Fruit fly (Drosophila melanogaster) whole organism, embryonic: ENCODE data around the gene frm.

Experiments
- Bgb ChIP-seq: fragments of 200-800 bp; sonication (Bioruptor generic); IDR thresholded peaks from 2 replicates; pipeline ENCODE4 v1.3.6; 2022; ENCODE audit warnings: missing biosample characterization, missing genetic modification characterization; ENCODE audit not compliant: partially characterized antibody
- CG11093 ChIP-seq: fragments of 200-800 bp; sonication (Bioruptor generic); IDR thresholded peaks from 3 replicates; pipeline ENCODE4 v1.3.6; 2022; ENCODE audit warnings: missing biosample characterization, missing genetic modification characterization
- CG11398 ChIP-seq: fragments of 200-800 bp; sonication (Bioruptor generic); optimal IDR thresholded peaks from 2 replicates; lab custom pipeline; 2016; ENCODE audit warnings: missing biosample characterization, missing genetic modification characterization
- CG11696 ChIP-seq: fragments of 200-800 bp; sonication (Bioruptor generic); IDR thresholded peaks from 2 replicates; pipeline ENCODE4 v1.3.6; 2022; ENCODE audit warnings: missing biosample characterization, missing genetic modification characterization
- CG12236 ChIP-seq: fragments of 200-800 bp; sonication (Bioruptor generic); optimal IDR thresholded peaks from 2 replicates; lab custom pipeline; 2016; ENCODE audit warnings: missing biosample characterization, missing genetic modification characterization
- CG12769 ChIP-seq: fragments of 200-800 bp; sonication (Bioruptor generic); optimal IDR thresholded peaks from 2 replicates; lab custom pipeline; 2019; ENCODE audit warnings: missing biosample characterization, mild to moderate bottlenecking, missing genetic modification characterization, moderate library complexity
- CG13775 ChIP-seq: fragments of 200-800 bp; sonication (Bioruptor generic); optimal IDR thresholded peaks from 3 replicates; lab custom pipeline; 2017; ENCODE audit warnings: missing biosample characterization, mild to moderate bottlenecking, missing genetic modification characterization
- CG1529 ChIP-seq: fragments of 200-800 bp; sonication (Bioruptor generic); optimal IDR thresholded peaks from 3 replicates; lab custom pipeline; 2018; ENCODE audit warnings: missing biosample characterization, missing genetic modification characterization
- CG15696 ChIP-seq: fragments of 200-800 bp; sonication (Bioruptor generic); optimal IDR thresholded peaks from 2 replicates; lab custom pipeline; 2019; ENCODE audit warnings: missing biosample characterization, mild to moderate bottlenecking, missing genetic modification characterization, moderate library complexity
- CG17359 ChIP-seq: fragments of 200-800 bp; sonication (Bioruptor generic); optimal IDR thresholded peaks from 3 replicates; lab custom pipeline; 2018; ENCODE audit warnings: missing biosample characterization, mild to moderate bottlenecking, missing genetic modification characterization, moderate library complexity
- CG1832 ChIP-seq: fragments of 200-800 bp; sonication (Bioruptor generic); optimal IDR thresholded peaks from 2 replicates; lab custom pipeline; 2017; ENCODE audit warnings: missing biosample characterization, mild to moderate bottlenecking, missing genetic modification characterization, inconsistent platforms
- CG2712 ChIP-seq: fragments of 200-800 bp; optimal IDR thresholded peaks from 3 replicates; lab custom pipeline; 2019; ENCODE audit warnings: missing biosample characterization, mild to moderate bottlenecking, missing genetic modification characterization, moderate library complexity
- CG4282 ChIP-seq: fragments of 200-800 bp; sonication (Bioruptor generic); optimal IDR thresholded peaks from 2 replicates; lab custom pipeline; 2016; ENCODE audit warnings: missing biosample characterization, missing genetic modification characterization
- CG4730 ChIP-seq: fragments of 200-800 bp; sonication (Bioruptor generic); IDR thresholded peaks from 2 replicates; pipeline ENCODE4 v1.3.6; 2022; ENCODE audit warnings: missing biosample characterization, missing genetic modification characterization
- CG6854 ChIP-seq: fragments of 200-800 bp; sonication (Bioruptor generic); optimal IDR thresholded peaks from 3 replicates; lab custom pipeline; 2017; ENCODE audit warnings: missing biosample characterization, mild to moderate bottlenecking, missing genetic modification characterization
- CG8388 ChIP-seq: fragments of 200-800 bp; sonication (Bioruptor generic); optimal IDR thresholded peaks from 2 replicates; lab custom pipeline; 2019; ENCODE audit warnings: missing biosample characterization, mild to moderate bottlenecking, missing genetic modification characterization, moderate library complexity
- CG8478 ChIP-seq: fragments of >200 bp; optimal IDR thresholded peaks from 2 replicates; lab custom pipeline; 2018
- Chrac-16 ChIP-seq: fragments of 200-800 bp; sonication (Bioruptor generic); optimal IDR thresholded peaks from 3 replicates; lab custom pipeline; 2016; ENCODE audit warnings: missing biosample characterization, missing genetic modification characterization
- Hmx ChIP-seq: fragments of 200-800 bp; sonication (Bioruptor generic); optimal IDR thresholded peaks from 2 replicates; lab custom pipeline; 2016; ENCODE audit warnings: missing biosample characterization, missing genetic modification characterization
- Lpt ChIP-seq: fragments of >200 bp; optimal IDR thresholded peaks from 2 replicates; lab custom pipeline; 2018; ENCODE audit warnings: missing biosample characterization, missing genetic modification characterization
- Opbp ChIP-seq: fragments of 200-800 bp; sonication (Bioruptor generic); IDR thresholded peaks from 3 replicates; pipeline ENCODE4 v1.3.6; 2022; ENCODE audit warnings: missing biosample characterization, missing genetic modification characterization; ENCODE audit not compliant: partially characterized antibody
- Poxn ChIP-seq: fragments of 200-800 bp; sonication (Bioruptor generic); IDR thresholded peaks from 2 replicates; pipeline ENCODE4 v1.3.6; 2022; ENCODE audit warnings: missing biosample characterization, missing genetic modification characterization
- Vsx1 ChIP-seq: fragments of 200-800 bp; sonication (Bioruptor generic); optimal IDR thresholded peaks from 2 replicates; lab custom pipeline; 2017; ENCODE audit warnings: missing biosample characterization, mild to moderate bottlenecking, missing genetic modification characterization, missing genetic modification reagents
- amos ChIP-seq: fragments of 200-800 bp; sonication (Bioruptor generic); IDR thresholded peaks from 2 replicates; pipeline ENCODE4 v1.3.6; 2022; ENCODE audit warnings: missing biosample characterization, missing genetic modification characterization; ENCODE audit not compliant: partially characterized antibody
- ara ChIP-seq: fragments of 200-800 bp; sonication (Bioruptor generic); IDR thresholded peaks from 2 replicates; pipeline ENCODE4 v1.3.6; 2022; ENCODE audit warnings: missing biosample characterization, missing genetic modification characterization
- ash1 ChIP-seq: fragments of 200-800 bp; sonication (Bioruptor generic); optimal IDR thresholded peaks from 2 replicates; lab custom pipeline; 2018; ENCODE audit warnings: missing biosample characterization, mild to moderate bottlenecking, missing genetic modification characterization
- ato ChIP-seq: fragments of 200-800 bp; sonication (Bioruptor generic); IDR thresholded peaks from 2 replicates; pipeline ENCODE4 v1.3.6; 2022; ENCODE audit warnings: missing biosample characterization, missing genetic modification characterization; ENCODE audit not compliant: partially characterized antibody
- btn ChIP-seq: fragments of 200-800 bp; sonication (Bioruptor generic); optimal IDR thresholded peaks from 2 replicates; lab custom pipeline; 2016; ENCODE audit warnings: missing biosample characterization, missing genetic modification characterization
- cas ChIP-seq: fragments of 200-800 bp; sonication (Bioruptor generic); IDR thresholded peaks from 2 replicates; pipeline ENCODE4 v1.3.6; 2022; ENCODE audit warnings: missing biosample characterization, missing genetic modification characterization
- cg ChIP-seq: fragments of 200-800 bp; sonication (Bioruptor generic); optimal IDR thresholded peaks from 3 replicates; lab custom pipeline; 2019; ENCODE audit warnings: missing biosample characterization, mild to moderate bottlenecking, missing genetic modification characterization, moderate library complexity
- cwo ChIP-seq: fragments of 200-800 bp; sonication (Bioruptor generic); optimal IDR thresholded peaks from 3 replicates; lab custom pipeline; 2017; ENCODE audit warnings: missing biosample characterization, missing genetic modification characterization, mild to moderate bottlenecking, moderate library complexity, missing genetic modification reagents
- exex ChIP-seq: fragments of 200-800 bp; sonication (Bioruptor generic); optimal IDR thresholded peaks from 4 replicates; lab custom pipeline; 2018; ENCODE audit warnings: missing biosample characterization, mild to moderate bottlenecking, missing genetic modification characterization, moderate library complexity
- grau ChIP-seq: fragments of 200-800 bp; optimal IDR thresholded peaks from 3 replicates; lab custom pipeline; 2019; ENCODE audit warnings: missing biosample characterization, mild to moderate bottlenecking, missing genetic modification characterization, moderate library complexity
- gt ChIP-seq: fragments of 200-800 bp; sonication (Bioruptor generic); IDR thresholded peaks from 2 replicates; pipeline ENCODE4 v1.3.6; 2022; ENCODE audit warnings: missing biosample characterization, missing genetic modification characterization
- lbe ChIP-seq: fragments of 200-800 bp; sonication (Bioruptor generic); optimal IDR thresholded peaks from 2 replicates; lab custom pipeline; 2016; ENCODE audit warnings: missing biosample characterization, mild to moderate bottlenecking, missing genetic modification characterization
- maf-S ChIP-seq: fragments of 200-800 bp; sonication (Bioruptor generic); optimal IDR thresholded peaks from 2 replicates; lab custom pipeline; 2016; ENCODE audit warnings: missing biosample characterization, missing genetic modification characterization
- nau ChIP-seq: fragments of 200-800 bp; sonication (Bioruptor generic); optimal IDR thresholded peaks from 3 replicates; lab custom pipeline; 2017; ENCODE audit warnings: missing biosample characterization, mild to moderate bottlenecking, missing genetic modification characterization, missing genetic modification reagents
- nmo ChIP-seq: fragments of 200-800 bp; sonication (Bioruptor generic); optimal IDR thresholded peaks from 2 replicates; lab custom pipeline; 2018; ENCODE audit warnings: missing biosample characterization, mild to moderate bottlenecking, missing genetic modification characterization, moderate library complexity
- otp ChIP-seq: fragments of 200-800 bp; sonication (Bioruptor generic); IDR thresholded peaks from 3 replicates; pipeline ENCODE4, ENCODE4 v1.3.6; 2022; ENCODE audit warnings: missing biosample characterization, missing genetic modification characterization
- p53 ChIP-seq: fragments of 200-800 bp; sonication (Bioruptor generic); optimal IDR thresholded peaks from 2 replicates; lab custom pipeline; 2016; ENCODE audit warnings: missing biosample characterization, missing genetic modification characterization
- pum ChIP-seq: fragments of 200-800 bp; sonication (Bioruptor generic); optimal IDR thresholded peaks from 2 replicates; lab custom pipeline; 2016; ENCODE audit warnings: missing biosample characterization, missing genetic modification characterization
- ro ChIP-seq: fragments of 200-800 bp; sonication (Bioruptor generic); IDR thresholded peaks from 2 replicates; pipeline ENCODE4 v1.3.6; 2022; ENCODE audit warnings: missing biosample characterization, missing genetic modification characterization
- salm ChIP-seq: fragments of 200-800 bp; sonication (Bioruptor generic); optimal IDR thresholded peaks from 2 replicates; lab custom pipeline; 2018; ENCODE audit warnings: missing biosample characterization, mild to moderate bottlenecking, missing genetic modification characterization
- scrt ChIP-seq: fragments of 200-800 bp; sonication (Bioruptor generic); optimal IDR thresholded peaks from 2 replicates; lab custom pipeline; 2018; ENCODE audit warnings: missing biosample characterization, mild to moderate bottlenecking, missing genetic modification characterization, moderate library complexity
- sna ChIP-seq: fragments of 200-800 bp; sonication (Bioruptor generic); IDR thresholded peaks from 2 replicates; pipeline ENCODE4 v1.3.6; 2022; ENCODE audit warnings: missing biosample characterization, missing genetic modification characterization; ENCODE audit not compliant: partially characterized antibody
- tin ChIP-seq: fragments of 200-800 bp; sonication (Bioruptor generic); optimal IDR thresholded peaks from 3 replicates; lab custom pipeline; 2016; ENCODE audit warnings: missing biosample characterization, missing genetic modification characterization
- trh ChIP-seq: fragments of 200-800 bp; sonication (Bioruptor generic); optimal IDR thresholded peaks from 2 replicates; lab custom pipeline; 2016; ENCODE audit warnings: missing biosample characterization, missing genetic modification characterization
- twi ChIP-seq: fragments of 200-800 bp; optimal IDR thresholded peaks from 2 replicates; lab custom pipeline; 2019; ENCODE audit warnings: missing biosample characterization, mild to moderate bottlenecking, missing genetic modification characterization, moderate library complexity
- unc-4 ChIP-seq: fragments of 200-800 bp; sonication (Bioruptor generic); IDR thresholded peaks from 2 replicates; pipeline ENCODE4 v1.3.6; 2022; ENCODE audit warnings: missing biosample characterization, missing genetic modification characterization; ENCODE audit not compliant: partially characterized antibody
- z ChIP-seq: fragments of 200-800 bp; sonication (Bioruptor generic); IDR thresholded peaks from 3 replicates; pipeline ENCODE4 v1.3.6; 2022; ENCODE audit warnings: missing biosample characterization, missing genetic modification characterization
- zf30C ChIP-seq: fragments of 200-800 bp; sonication (Bioruptor generic); optimal IDR thresholded peaks from 3 replicates; lab custom pipeline; 2018; ENCODE audit warnings: missing biosample characterization, mild to moderate bottlenecking, missing genetic modification characterization

Gene frm

dm6 chr3L:5565051-5565688, 14.2 kb upstream of the frm start, which contains the start of gene bc10 (continued):
- TF ChIP-seq exex (tag; lab: Kevin White, UChicago) (peak; percentile 4), trh (GFP tag; lab: Kevin White, UChicago) (no peak), Bgb (GFP tag; lab: Robert Waterston, UW) (peak; percentile 94), ato (peak; percentile 73), CG12236 (no peak), btn (GFP tag; lab: Kevin White, UChicago) (no peak), gt (no peak), zf30C (no peak), CG12769 (tag; lab: Kevin White, UChicago) (no peak), z (GFP tag; lab: Robert Waterston, UW) (no peak), sna (GFP tag; lab: Robert Waterston, UW) (peak; percentile 74), ro (GFP tag; lab: Robert Waterston, UW) (no peak), ash1 (GFP tag; lab: Kevin White, UChicago) (no peak), cwo (no peak), pum (GFP tag; lab: Kevin White, UChicago) (no peak), Lpt (GFP tag; lab: Kevin White, UChicago) (no peak), CG1529 (GFP tag; lab: Kevin White, UChicago) (no peak), nmo (no peak), twi (tag; lab: Kevin White, UChicago) (no peak), cg (GFP tag; lab: Kevin White, UChicago) (no peak), Opbp (GFP tag; lab: Robert Waterston, UW) (peak; percentile 90), p53 (no peak), CG6854 (GFP tag; lab: Kevin White, UChicago) (no peak), CG1832 (GFP tag; lab: Kevin White, UChicago) (no peak), CG8388 (no peak), grau (tag; lab: Kevin White, UChicago) (no peak), otp (GFP tag; lab: Robert Waterston, UW) (no peak), lbe (GFP tag; lab: Kevin White, UChicago) (peak; percentile 22), scrt (GFP tag; lab: Kevin White, UChicago) (no peak), tin (no peak), nau (GFP tag; lab: Kevin White, UChicago) (no peak), CG2712 (tag; lab: Kevin White, UChicago) (peak; percentile 20), CG11696 (no peak), amos (GFP tag; lab: Robert Waterston, UW) (peak; percentile 93), unc-4 (peak; percentile 89), CG4730 (GFP tag; lab: Robert Waterston, UW) (no peak), CG17359 (tag; lab: Kevin White, UChicago) (no peak), CG15696 (no peak), Vsx1 (GFP tag; lab: Kevin White, UChicago) (no peak), CG13775 (GFP tag; lab: Kevin White, UChicago) (no peak), CG11398 (no peak), salm (tag; lab: Kevin White, UChicago) (no peak), Chrac-16 (GFP tag; lab: Kevin White, UChicago) (no peak), maf-S (no peak), CG8478 (lab: Kevin White, UChicago) (no peak), Hmx (GFP tag; lab: Kevin White, UChicago) (no peak), ara (GFP tag; lab: Robert Waterston, UW) (no peak), CG4282 (GFP tag; lab: Kevin White, UChicago) (no peak), Poxn (no peak), CG11093 (GFP tag; lab: Robert Waterston, UW) (no peak), cas (GFP tag; lab: Robert Waterston, UW) (no peak)
